ENCODE assay signal across 1 fruit fly cellular context in genomic region chr3R:10888633-10889519, dm6.
A peak's percentile ranks its signal among the peaks of the same experiment; 100 is the strongest.
TF ChIP-seq lines count a peak whose summit lies in the region.

No protein-coding gene starts in this region.

TF ChIP-seq in whole organism, embryonic, 481 proteins besides CTCF, POLR2A, EP300 and RAD21 (continued from another document):
- TF ChIP-seq onecut (GFP tag; IDR thresholded peaks at IDR 0.05; lab: Robert Waterston, UW) (peak; percentile 40; the same call in 1 of the 2 replicates), ems (GFP tag; optimal IDR thresholded peaks at IDR 0.05; lab: Kevin White, UChicago) (peak; percentile 30), Hr51 (GFP tag; optimal IDR thresholded peaks at IDR 0.05; lab: Kevin White, UChicago) (peak in 1 of 2 experiments; percentile 9), Xrp1 (GFP tag; IDR thresholded peaks at IDR 0.05; lab: Robert Waterston, UW) (peak; percentile 19; the same call in 1 of the 2 replicates), Scr (GFP tag; IDR thresholded peaks at IDR 0.05; lab: Robert Waterston, UW; ENCODE audit: partially characterized antibody) (0 out of 2 replicates have a peak, but pooled peaks have one; percentile 13), Eip74EF (GFP tag; optimal IDR thresholded peaks at IDR 0.05; lab: Kevin White, UChicago) (peak in 1 of 2 experiments; percentile 32), scrt (GFP tag; optimal IDR thresholded peaks at IDR 0.05; lab: Kevin White, UChicago) (peak; percentile 16), exex (tag; optimal IDR thresholded peaks at IDR 0.05; lab: Kevin White, UChicago) (peak; percentile 58), ranshi (GFP tag; IDR thresholded peaks at IDR 0.05; lab: Robert Waterston, UW) (no peak; the same call in 1 of the 2 replicates), CG17385 (GFP tag; optimal IDR thresholded peaks at IDR 0.05; lab: Kevin White, UChicago) (peak; percentile 65), tap (tag; optimal IDR thresholded peaks at IDR 0.05; lab: Kevin White, UChicago) (peak; percentile 10), Chrac-16 (GFP tag; optimal IDR thresholded peaks at IDR 0.05; lab: Kevin White, UChicago) (no peak), CG7987 (GFP tag; optimal IDR thresholded peaks at IDR 0.05; lab: Kevin White, UChicago) (peak; percentile 76), hb (GFP tag; IDR thresholded peaks at IDR 0.05; lab: Robert Waterston, UW; ENCODE audit: partially characterized antibody) (no peak), D (optimal IDR thresholded peaks at IDR 0.05; lab: Kevin White, UChicago) (no peak), D (GFP tag; optimal IDR thresholded peaks at IDR 0.05; lab: Kevin White, UChicago) (no peak), shn (GFP tag; optimal IDR thresholded peaks at IDR 0.05; lab: Kevin White, UChicago) (peak; percentile 37), CG7556 (GFP tag; optimal IDR thresholded peaks at IDR 0.05; lab: Kevin White, UChicago) (peak; percentile 38), gt (GFP tag; IDR thresholded peaks at IDR 0.05; lab: Robert Waterston, UW) (no peak), Hmr (GFP tag; optimal IDR thresholded peaks at IDR 0.05; lab: Kevin White, UChicago) (peak; percentile 17), unc-4 (GFP tag; IDR thresholded peaks at IDR 0.05; lab: Robert Waterston, UW; ENCODE audit: partially characterized antibody) (peak; percentile 40; the same call in 1 of the 2 replicates), CG8924 (tag; optimal IDR thresholded peaks at IDR 0.05; lab: Kevin White, UChicago) (no peak), CG3995 (GFP tag; optimal IDR thresholded peaks at IDR 0.05; lab: Kevin White, UChicago) (peak; percentile 58), CG13894 (tag; optimal IDR thresholded peaks at IDR 0.05; lab: Kevin White, UChicago) (peak; percentile 43), CG6813 (GFP tag; optimal IDR thresholded peaks at IDR 0.05; lab: Kevin White, UChicago) (peak; percentile 17), cwo (GFP tag; optimal IDR thresholded peaks at IDR 0.05; lab: Kevin White, UChicago) (peak; percentile 53), vvl (GFP tag; IDR thresholded peaks at IDR 0.05; lab: Robert Waterston, UW) (peak; percentile 36), chm (GFP tag; IDR thresholded peaks at IDR 0.05; lab: Robert Waterston, UW) (peak; percentile 62), Rfx (GFP tag; IDR thresholded peaks at IDR 0.05; lab: Robert Waterston, UW) (peak; percentile 80), CG11695 (GFP tag; IDR thresholded peaks at IDR 0.05; lab: Robert Waterston, UW) (0 out of 3 replicates have a peak, but pooled peaks have one; percentile 6), Drgx (GFP tag; IDR thresholded peaks at IDR 0.05; lab: Robert Waterston, UW) (peak; percentile 39), CG12071 (GFP tag; optimal IDR thresholded peaks at IDR 0.05; lab: Kevin White, UChicago) (peak; percentile 54), dmrt99B (tag; optimal IDR thresholded peaks at IDR 0.05; lab: Kevin White, UChicago) (peak; percentile 30), crol (GFP tag; IDR thresholded peaks at IDR 0.05; lab: Robert Waterston, UW) (peak; percentile 98), jing (GFP tag; optimal IDR thresholded peaks at IDR 0.05; lab: Kevin White, UChicago) (no peak), mam (GFP tag; optimal IDR thresholded peaks at IDR 0.05; lab: Kevin White, UChicago) (peak; percentile 42), Dbx (GFP tag; IDR thresholded peaks at IDR 0.05; lab: Robert Waterston, UW) (peak; percentile 59; the same call in 2 of the 3 replicates), knrl (GFP tag; IDR thresholded peaks at IDR 0.05; lab: Robert Waterston, UW; ENCODE audit: partially characterized antibody) (no peak), CG14441 (GFP tag; IDR thresholded peaks at IDR 0.05; lab: Robert Waterston, UW) (peak; percentile 38; the same call in 1 of the 2 replicates), CG15601 (tag; optimal IDR thresholded peaks at IDR 0.05; lab: Kevin White, UChicago) (no peak), pb (GFP tag; optimal IDR thresholded peaks at IDR 0.05; lab: Kevin White, UChicago) (no peak), cg (GFP tag; optimal IDR thresholded peaks at IDR 0.05; lab: Kevin White, UChicago) (peak; percentile 67), tll (GFP tag; optimal IDR thresholded peaks at IDR 0.05; lab: Kevin White, UChicago) (no peak), her (GFP tag; optimal IDR thresholded peaks at IDR 0.05; lab: Kevin White, UChicago) (peak; percentile 4), Dek (tag; optimal IDR thresholded peaks at IDR 0.05; lab: Kevin White, UChicago) (no peak), Taf1 (GFP tag; IDR thresholded peaks at IDR 0.05; lab: Robert Waterston, UW) (peak; percentile 47; the same call in 1 of the 2 replicates), amos (GFP tag; IDR thresholded peaks at IDR 0.05; lab: Robert Waterston, UW; ENCODE audit: partially characterized antibody) (no peak), CG18262 (tag; optimal IDR thresholded peaks at IDR 0.05; lab: Kevin White, UChicago) (peak; percentile 15), HHEX (GFP tag; optimal IDR thresholded peaks at IDR 0.05; lab: Kevin White, UChicago) (peak; percentile 2), nom (GFP tag; optimal IDR thresholded peaks at IDR 0.05; lab: Kevin White, UChicago) (peak; percentile 99), Jarid2 (GFP tag; optimal IDR thresholded peaks at IDR 0.05; lab: Kevin White, UChicago) (peak; percentile 30), HLH3B (GFP tag; IDR thresholded peaks at IDR 0.05; lab: Robert Waterston, UW) (peak; percentile 48), CG6272 (GFP tag; IDR thresholded peaks at IDR 0.05; lab: Robert Waterston, UW) (no peak), CG15073 (GFP tag; optimal IDR thresholded peaks at IDR 0.05; lab: Kevin White, UChicago) (no peak), pan (optimal IDR thresholded peaks at IDR 0.05; lab: Kevin White, UChicago) (no peak), pan (GFP tag; optimal IDR thresholded peaks at IDR 0.05 in 1 of 2, IDR thresholded peaks at IDR 0.05 in 1 of 2) (peak in 1 of 2 experiments; percentile 16), CG30020 (tag; optimal IDR thresholded peaks at IDR 0.05; lab: Kevin White, UChicago) (no peak), Nf-YC (tag; optimal IDR thresholded peaks at IDR 0.05; lab: Kevin White, UChicago) (no peak), Pdp1 (GFP tag; optimal IDR thresholded peaks at IDR 0.05; lab: Kevin White, UChicago) (peak in 1 of 2 experiments; percentile 70), ara (GFP tag; IDR thresholded peaks at IDR 0.05; lab: Robert Waterston, UW) (peak; percentile 30; the same call in 1 of the 2 replicates), CG13424 (tag; optimal IDR thresholded peaks at IDR 0.05; lab: Kevin White, UChicago) (peak; percentile 15), Gug (GFP tag; IDR thresholded peaks at IDR 0.05; lab: Robert Waterston, UW) (peak; percentile 25; the same call in 1 of the 4 replicates), CG30403 (GFP tag; optimal IDR thresholded peaks at IDR 0.05; lab: Kevin White, UChicago) (peak; percentile 7), zfh2 (GFP tag; optimal IDR thresholded peaks at IDR 0.05; lab: Kevin White, UChicago) (peak; percentile 46), inv (GFP tag; IDR thresholded peaks at IDR 0.05; lab: Robert Waterston, UW; ENCODE audit: partially characterized antibody) (no peak), CG10431 (GFP tag; optimal IDR thresholded peaks at IDR 0.05; lab: Kevin White, UChicago) (peak; percentile 49), CG3281 (GFP tag; optimal IDR thresholded peaks at IDR 0.05; lab: Kevin White, UChicago) (peak; percentile 0), CG11456 (GFP tag; IDR thresholded peaks at IDR 0.05; lab: Robert Waterston, UW) (peak; percentile 54; the same call in 2 of the 3 replicates), Antp (GFP tag; optimal IDR thresholded peaks at IDR 0.05; lab: Kevin White, UChicago) (peak; percentile 31), tgo (GFP tag; IDR thresholded peaks at IDR 0.05; lab: Robert Waterston, UW) (no peak), prd (optimal IDR thresholded peaks at IDR 0.05; lab: Kevin White, UChicago) (no peak), prd (GFP tag; IDR thresholded peaks at IDR 0.05; lab: Robert Waterston, UW) (peak; percentile 41; the same call in 1 of the 3 replicates), HLH4C (GFP tag; IDR thresholded peaks at IDR 0.05; lab: Robert Waterston, UW; ENCODE audit: partially characterized antibody) (no peak), H2.0 (GFP tag; IDR thresholded peaks at IDR 0.05; lab: Robert Waterston, UW) (0 out of 2 replicates have a peak, but pooled peaks have one; percentile 25), D19B (GFP tag; optimal IDR thresholded peaks at IDR 0.05; lab: Kevin White, UChicago) (peak; percentile 44), bsh (GFP tag; optimal IDR thresholded peaks at IDR 0.05; lab: Kevin White, UChicago) (peak; percentile 4 to 82), CG7839 (tag; optimal IDR thresholded peaks at IDR 0.05; lab: Kevin White, UChicago) (peak; percentile 50), caup (GFP tag; optimal IDR thresholded peaks at IDR 0.05; lab: Kevin White, UChicago; ENCODE audit: severe bottlenecking) (peak; percentile 30), CG2120 (GFP tag; optimal IDR thresholded peaks at IDR 0.05; lab: Kevin White, UChicago) (peak; percentile 43), CG6765 (GFP tag; optimal IDR thresholded peaks at IDR 0.05; lab: Kevin White, UChicago) (peak; percentile 17), CG14014 (GFP tag; IDR thresholded peaks at IDR 0.05; lab: Robert Waterston, UW) (peak; percentile 63; the same call in 1 of the 2 replicates), cas (GFP tag; IDR thresholded peaks at IDR 0.05; lab: Robert Waterston, UW) (no peak), CG9727 (GFP tag; optimal IDR thresholded peaks at IDR 0.05; lab: Kevin White, UChicago) (peak; percentile 23), CG11504 (tag; optimal IDR thresholded peaks at IDR 0.05; lab: Kevin White, UChicago) (peak; percentile 28), CG15011 (GFP tag; optimal IDR thresholded peaks at IDR 0.05; lab: Kevin White, UChicago) (peak; percentile 2)
